Worm (Caenorhabditis elegans) whole organism, L2 larva: Measurements from ENCODE around the gene tmem-184.

Experiments used
- F13H6.1 ChIP-seq: sonication (generic microtip); optimal IDR thresholded peaks from 2 replicates; lab custom pipeline; 2016; ENCODE audit warnings: missing genetic modification characterization, missing compliant biosample characterization
- ama-1 ChIP-seq: fragments of 150-350 bp; optimal IDR thresholded peaks from 2 replicates; lab custom pipeline; 2018; ENCODE audit warnings: inconsistent platforms
- ceh-82 ChIP-seq: fragments of 150-350 bp; optimal IDR thresholded peaks from 2 replicates; lab custom pipeline; 2014; ENCODE audit warnings: missing biosample characterization, missing genetic modification characterization
- lin-13 ChIP-seq: fragments of 150-350 bp; optimal IDR thresholded peaks from 2 replicates; lab custom pipeline; 2014; ENCODE audit warnings: missing biosample characterization, missing genetic modification reagents, missing genetic modification characterization
- nhr-11 ChIP-seq: fragments of 150-350 bp; optimal IDR thresholded peaks from 2 replicates; lab custom pipeline; 2014; ENCODE audit warnings: missing biosample characterization, missing genetic modification characterization
- nhr-237 ChIP-seq: fragments of 150-350 bp; optimal IDR thresholded peaks from 2 replicates; lab custom pipeline; 2014; ENCODE audit warnings: missing biosample characterization, missing genetic modification characterization
- nhr-6 ChIP-seq: fragments of 150-350 bp; optimal IDR thresholded peaks from 2 replicates; lab custom pipeline; 2014; ENCODE audit warnings: missing biosample characterization, missing genetic modification characterization
- skn-1 ChIP-seq: sonication (generic microtip); optimal IDR thresholded peaks from 2 replicates; lab custom pipeline; 2017; ENCODE audit warnings: missing biosample characterization, missing genetic modification characterization
- ztf-1 ChIP-seq: fragments of 200-800 bp; sonication (Bioruptor generic); conservative IDR thresholded peaks from 2 replicates; pipeline ENCODE4 v1.3.6; 2022; ENCODE audit warnings: missing genetic modification characterization, missing compliant biosample characterization
- ztf-4 ChIP-seq: fragments of 150-350 bp; optimal IDR thresholded peaks from 2 replicates; lab custom pipeline; 2014; ENCODE audit warnings: missing biosample characterization, missing genetic modification characterization

DNA sequence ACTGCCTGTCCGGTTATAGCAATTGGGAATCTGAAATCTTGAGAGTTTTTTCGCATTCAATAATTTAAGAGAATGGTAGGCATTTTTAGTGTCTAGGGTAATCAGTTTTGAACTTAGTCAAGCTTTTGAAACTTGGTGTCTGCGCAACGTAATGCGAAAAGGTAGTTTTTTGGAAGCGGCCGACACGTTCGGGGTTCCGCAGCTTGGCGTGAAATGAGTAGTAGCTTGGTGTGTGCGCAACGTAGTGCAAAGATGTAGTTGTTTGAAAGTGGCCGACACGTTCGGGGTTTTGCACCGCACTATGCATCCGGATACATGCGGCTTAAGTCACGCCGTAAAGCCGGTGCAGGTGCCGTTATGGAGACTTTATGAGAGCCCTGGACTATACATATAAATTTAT is 29.6 kb upstream of the tmem-184 start:
- TF ChIP-seq F13H6.1 (tag; lab: Kevin White, UChicago) (no peak), ztf-1 (no peak), nhr-6 (no peak), ceh-82 (tag; lab: Kevin White, UChicago) (no peak), ama-1 (no peak), nhr-11 (no peak), skn-1 (tag; lab: Kevin White, UChicago) (no peak), ztf-4 (tag; lab: Kevin White, UChicago) (no peak), lin-13 (GFP tag; lab: Kevin White, UChicago) (no peak), nhr-237 (tag; lab: Kevin White, UChicago) (no peak)
